Worm (Caenorhabditis elegans) whole organism, mixed stage, embryonic: ENCODE data around the gene T16H12.9.

Source experiments
- ceh-43 ChIP-seq: fragments of 200-800 bp; sonication (Bioruptor generic); optimal IDR thresholded peaks from 2 replicates; lab custom pipeline; 2018; ENCODE audit warnings: mild to moderate bottlenecking, missing genetic modification characterization, moderate library complexity, missing compliant biosample characterization
- lin-13 ChIP-seq: fragments of 150-350 bp; optimal IDR thresholded peaks from 2 replicates; lab custom pipeline; 2014; ENCODE audit warnings: missing biosample characterization, missing genetic modification characterization
- mls-2 ChIP-seq: sonication (generic microtip); optimal IDR thresholded peaks from 2 replicates; lab custom pipeline; 2016; ENCODE audit warnings: mild to moderate bottlenecking, missing genetic modification characterization, moderate library complexity, missing compliant biosample characterization
- nhr-12 ChIP-seq: fragments of 150-350 bp; optimal IDR thresholded peaks from 2 replicates; lab custom pipeline; 2014; ENCODE audit warnings: missing biosample characterization, missing genetic modification characterization
- nhr-237 ChIP-seq: fragments of 150-350 bp; optimal IDR thresholded peaks from 2 replicates; lab custom pipeline; 2014; ENCODE audit warnings: missing biosample characterization, missing genetic modification characterization
- nhr-76 ChIP-seq: sonication (generic microtip); optimal IDR thresholded peaks from 2 replicates; lab custom pipeline; 2017; ENCODE audit warnings: missing biosample characterization, missing genetic modification characterization
- unc-120 ChIP-seq: sonication (generic microtip); optimal IDR thresholded peaks from 2 replicates; lab custom pipeline; 2017; ENCODE audit warnings: missing genetic modification characterization, missing compliant biosample characterization; ENCODE audit not compliant: poor library complexity, severe bottlenecking
- ztf-11 ChIP-seq: fragments of 150-350 bp; optimal IDR thresholded peaks from 2 replicates; lab custom pipeline; 2014; ENCODE audit warnings: missing biosample characterization, missing genetic modification characterization

DNA sequence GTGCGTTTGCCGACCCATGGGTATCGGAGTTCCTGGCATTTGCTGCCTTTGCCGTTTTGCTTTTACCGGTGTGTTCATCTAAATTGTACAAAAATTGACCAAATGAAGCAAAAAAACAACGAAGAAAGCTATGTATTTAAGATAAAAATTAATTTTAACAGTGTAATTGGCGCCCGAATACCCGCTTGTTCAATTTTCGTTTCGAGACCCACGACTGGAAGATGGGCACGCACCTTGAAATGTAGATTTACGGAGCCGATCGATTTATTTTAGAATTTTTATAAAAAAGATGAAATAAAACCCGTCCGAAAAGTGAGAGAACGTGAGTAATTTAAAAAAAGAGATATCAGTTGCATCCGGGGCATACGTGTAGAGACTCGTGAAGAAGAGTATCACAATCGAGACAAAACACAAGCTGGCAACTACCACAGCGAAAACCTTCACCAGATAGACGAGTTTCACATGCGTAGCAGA is 20.6 kb upstream of the T16H12.9 start, which contains the start of gene hal-2:
- TF ChIP-seq nhr-12 (no peak), lin-13 (tag; lab: Kevin White, UChicago) (no peak), nhr-76 (tag; lab: Kevin White, UChicago) (no peak), unc-120 (tag; lab: Kevin White, UChicago) (no peak), ztf-11 (tag; lab: Kevin White, UChicago) (no peak), ceh-43 (GFP tag; lab: Kevin White, UChicago) (no peak), nhr-237 (tag; lab: Kevin White, UChicago) (no peak), mls-2 (tag; lab: Kevin White, UChicago) (no peak)
